Fruit fly (Drosophila melanogaster): ENCODE data around the gene Gagr.
A peak's percentile ranks its signal among the peaks of the same experiment; 100 is the strongest.

Gagr gene

DNA sequence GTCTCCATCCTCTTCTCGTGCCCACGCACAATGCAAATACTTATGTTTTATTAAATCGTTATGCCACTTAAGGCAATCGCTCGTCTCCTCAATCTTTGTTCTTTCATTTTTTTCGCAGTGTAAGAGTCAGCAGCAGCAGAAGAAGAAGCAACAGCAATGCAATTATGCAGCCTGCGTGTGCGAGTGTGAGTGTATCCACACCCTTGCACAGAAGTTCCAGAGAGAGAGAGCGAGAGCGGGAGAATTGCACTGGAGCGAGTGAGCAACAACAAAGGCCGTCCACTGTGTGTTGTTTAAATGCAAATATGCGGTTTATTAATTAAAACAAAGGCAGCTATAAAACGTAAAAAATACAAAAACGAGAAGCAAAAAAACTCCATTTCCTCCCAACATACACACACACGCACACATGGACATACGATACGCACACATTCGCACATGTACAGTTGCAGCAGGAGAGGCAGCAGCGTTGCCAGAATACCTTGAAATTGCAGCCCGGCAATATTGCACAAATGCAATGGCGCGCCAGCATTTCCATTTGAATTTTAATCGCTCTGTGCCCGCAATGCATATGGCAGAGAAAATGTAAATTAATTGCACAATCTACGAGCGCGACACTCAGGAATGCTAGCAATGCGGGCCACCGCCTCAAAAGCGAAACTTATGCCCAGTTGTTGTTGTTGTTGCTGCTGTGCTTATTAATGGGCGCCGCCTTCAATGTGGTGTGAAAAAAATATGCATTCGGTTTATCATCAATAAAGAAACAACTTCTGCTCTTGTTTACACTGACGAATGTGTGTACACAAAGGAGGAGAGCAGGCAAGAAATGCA is 14.4 kb downstream of the Gagr start (continued):
- TF ChIP-seq disco-r (GFP tag; optimal IDR thresholded peaks at IDR 0.05) (no peak), btn (GFP tag; optimal IDR thresholded peaks at IDR 0.05) (peak; percentile 51), CG16813 (GFP tag; IDR thresholded peaks at IDR 0.05; ENCODE audit: partially characterized antibody) (no peak), Vsx1 (GFP tag; optimal IDR thresholded peaks at IDR 0.05) (peak; percentile 52), fd102C (GFP tag; optimal IDR thresholded peaks at IDR 0.05) (peak; percentile 95), CG14050 (GFP tag; IDR thresholded peaks at IDR 0.05) (no peak), shn (GFP tag; optimal IDR thresholded peaks at IDR 0.05) (peak; percentile 14), unpg (GFP tag; optimal IDR thresholded peaks at IDR 0.05) (no peak), CG11456 (GFP tag; IDR thresholded peaks at IDR 0.05) (no peak), CG4730 (GFP tag; IDR thresholded peaks at IDR 0.05) (no peak), jing (GFP tag; optimal IDR thresholded peaks at IDR 0.05) (no peak), CG3407 (GFP tag; optimal IDR thresholded peaks at IDR 0.05) (peak; percentile 72), CG5245 (GFP tag; optimal IDR thresholded peaks at IDR 0.05) (peak; percentile 32), CG11560 (tag; IDR thresholded peaks at IDR 0.05) (no peak), HLHmδ (GFP tag; optimal IDR thresholded peaks at IDR 0.05) (peak; percentile 78), klu (GFP tag; IDR thresholded peaks at IDR 0.05) (no peak), CG10209 (GFP tag; optimal IDR thresholded peaks at IDR 0.05) (peak; percentile 73), sc (optimal IDR thresholded peaks at IDR 0.05) (no peak), sc (GFP tag; optimal IDR thresholded peaks at IDR 0.05) (peak; percentile 28), CG30403 (GFP tag; optimal IDR thresholded peaks at IDR 0.05) (no peak), CG6254 (GFP tag; optimal IDR thresholded peaks at IDR 0.05) (peak; percentile 70), ara (GFP tag; IDR thresholded peaks at IDR 0.05) (peak; percentile 41; the same call in 1 of the 2 replicates), da (GFP tag; optimal IDR thresholded peaks at IDR 0.05) (peak; percentile 32), Lhr (GFP tag; optimal IDR thresholded peaks at IDR 0.05) (peak; percentile 25), croc (GFP tag; conservative IDR thresholded peaks at IDR 0.05) (no peak), CG6813 (GFP tag; optimal IDR thresholded peaks at IDR 0.05) (peak; percentile 70), CG10366 (GFP tag; IDR thresholded peaks at IDR 0.05) (no peak), MESR4 (GFP tag; optimal IDR thresholded peaks at IDR 0.05) (no peak), CG12104 (GFP tag; optimal IDR thresholded peaks at IDR 0.05) (peak; percentile 36), CG9876 (GFP tag; optimal IDR thresholded peaks at IDR 0.05) (no peak), dysf (GFP tag; IDR thresholded peaks at IDR 0.05) (no peak), gcm2 (GFP tag; optimal IDR thresholded peaks at IDR 0.05) (no peak), tx (GFP tag; optimal IDR thresholded peaks at IDR 0.05) (no peak), ap (GFP tag; IDR thresholded peaks at IDR 0.05) (no peak), Drgx (GFP tag; IDR thresholded peaks at IDR 0.05) (peak; percentile 60), CG6272 (GFP tag; IDR thresholded peaks at IDR 0.05) (no peak), D19A (tag; optimal IDR thresholded peaks at IDR 0.05) (peak; percentile 25), nmo (GFP tag; optimal IDR thresholded peaks at IDR 0.05) (no peak), CG17186 (GFP tag; optimal IDR thresholded peaks at IDR 0.05) (no peak), CG2199 (GFP tag; IDR thresholded peaks at IDR 0.05) (no peak), CG10431 (GFP tag; optimal IDR thresholded peaks at IDR 0.05) (no peak), ewg (GFP tag; optimal IDR thresholded peaks at IDR 0.05) (no peak), CG30431 (GFP tag; optimal IDR thresholded peaks at IDR 0.05) (peak; percentile 17), Rfx (GFP tag; IDR thresholded peaks at IDR 0.05) (no peak), sr (GFP tag; IDR thresholded peaks at IDR 0.05) (no peak), CG9817 (tag; optimal IDR thresholded peaks at IDR 0.05) (no peak), CG7963 (GFP tag; IDR thresholded peaks at IDR 0.05; ENCODE audit: partially characterized antibody) (no peak), CG4617 (GFP tag; optimal IDR thresholded peaks at IDR 0.05; ENCODE audit: borderline replicate concordance) (no peak), nau (GFP tag; optimal IDR thresholded peaks at IDR 0.05) (no peak)

Data from whole organism, embryonic.